Worm (Caenorhabditis elegans): ENCODE measurements around the gene sptl-2.

- TF ChIP-seq nhr-28 (tag; optimal IDR thresholded peaks at IDR 0.05) (no peak), pqm-1 (tag; optimal IDR thresholded peaks at IDR 0.05) (no peak), unc-62 (GFP tag; optimal IDR thresholded peaks at IDR 0.05) (no peak), ceh-63 (GFP tag; optimal IDR thresholded peaks at IDR 0.05) (no peak), ztf-11 (tag; optimal IDR thresholded peaks at IDR 0.05) (no peak)
These were observed 39.1 kb upstream of the sptl-2 start, which contains the start of gene let-413 for ce11 chrV:7977701-7978461.

All from whole organism, L1 larva.